5 fruit fly cellular contexts compared by ENCODE assay signal in the genomic region with DNA sequence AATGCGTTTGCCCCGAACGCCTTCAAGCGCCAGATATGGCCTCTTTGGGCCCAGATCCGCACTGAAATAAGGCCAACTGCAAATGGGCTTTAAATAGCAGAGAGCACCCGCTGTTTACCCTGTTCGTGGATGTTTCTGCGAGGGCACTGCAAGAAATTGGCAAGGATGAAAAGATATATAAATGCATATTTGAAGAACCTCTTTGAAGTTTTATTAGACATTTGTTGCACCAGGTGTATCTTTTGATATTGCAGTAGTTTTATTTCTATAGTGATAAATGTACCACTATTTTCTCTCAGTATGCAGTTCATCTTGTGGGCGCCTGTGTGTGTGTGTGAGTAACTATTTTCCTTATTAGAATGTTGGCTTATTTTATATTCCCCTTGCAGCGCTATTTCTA.
TF ChIP-seq lines count a peak whose summit lies in the region.

No protein-coding gene starts in this region.

- TF ChIP-seq CTCF in whole organism, embryonic (GFP tag; optimal IDR thresholded peaks at IDR 0.05; lab: Kevin White, UChicago): no peak

TF ChIP-seq in whole organism, adult, 20 proteins besides CTCF, POLR2A, EP300 and RAD21:
- TF ChIP-seq kay (GFP tag; lab: Kevin White, UChicago; ENCODE audit: borderline replicate concordance) (no peak), toe (GFP tag; optimal IDR thresholded peaks at IDR 0.05; lab: Kevin White, UChicago) (peak; percentile 5)
TF ChIP-seq in whole organism, adult: peak in this region for 1.

TF ChIP-seq in whole organism, embryonic, 481 proteins besides CTCF, POLR2A, EP300 and RAD21 (continues in another document):
- peak; percentile 20 for TF ChIP-seq CG9727 (GFP tag; optimal IDR thresholded peaks at IDR 0.05; lab: Kevin White, UChicago)
- TF ChIP-seq CG34376 (GFP tag; optimal IDR thresholded peaks at IDR 0.05; lab: Kevin White, UChicago): no peak
- peak; percentile 67 for TF ChIP-seq ttk (GFP tag; IDR thresholded peaks at IDR 0.05; lab: Robert Waterston, UW)
- TF ChIP-seq hkb (optimal IDR thresholded peaks at IDR 0.05; lab: Kevin White, UChicago): no peak
- TF ChIP-seq hkb (GFP tag; IDR thresholded peaks at IDR 0.05; lab: Robert Waterston, UW): peak; percentile 57; the same call in 1 of the 2 replicates
- peak; percentile 8 for TF ChIP-seq tin (GFP tag; optimal IDR thresholded peaks at IDR 0.05; lab: Kevin White, UChicago)
- peak; percentile 74 for TF ChIP-seq CG6689 (GFP tag; IDR thresholded peaks at IDR 0.05; lab: Robert Waterston, UW)
- no peak for TF ChIP-seq CG9437 (GFP tag; optimal IDR thresholded peaks at IDR 0.05; lab: Kevin White, UChicago)
- peak; percentile 62; the same call in 1 of the 2 replicates for TF ChIP-seq Awh (GFP tag; IDR thresholded peaks at IDR 0.05; lab: Robert Waterston, UW)
- peak; percentile 60 for TF ChIP-seq CG3847 (GFP tag; IDR thresholded peaks at IDR 0.05; lab: Robert Waterston, UW)
- TF ChIP-seq CG12155 (GFP tag; optimal IDR thresholded peaks at IDR 0.05; lab: Kevin White, UChicago): no peak
- no peak for TF ChIP-seq D19B (GFP tag; optimal IDR thresholded peaks at IDR 0.05; lab: Kevin White, UChicago)
- TF ChIP-seq ara (GFP tag; IDR thresholded peaks at IDR 0.05; lab: Robert Waterston, UW): peak; percentile 73
- no peak for TF ChIP-seq NK7.1 (GFP tag; optimal IDR thresholded peaks at IDR 0.05; lab: Kevin White, UChicago)
- peak; percentile 75 for TF ChIP-seq CG32772 (GFP tag; IDR thresholded peaks at IDR 0.05; lab: Robert Waterston, UW)
- peak; percentile 63 for TF ChIP-seq Nf-YA (GFP tag; IDR thresholded peaks at IDR 0.05; lab: Robert Waterston, UW)
- no peak for TF ChIP-seq CG12071 (GFP tag; optimal IDR thresholded peaks at IDR 0.05; lab: Kevin White, UChicago)
- TF ChIP-seq CG43689 (GFP tag; IDR thresholded peaks at IDR 0.05; lab: Robert Waterston, UW): peak; percentile 46; the same call in 1 of the 2 replicates
- no peak for TF ChIP-seq Nf-YC (tag; optimal IDR thresholded peaks at IDR 0.05; lab: Kevin White, UChicago)
- peak; percentile 40; the same call in 1 of the 3 replicates for TF ChIP-seq CG14050 (GFP tag; IDR thresholded peaks at IDR 0.05; lab: Robert Waterston, UW)

TF ChIP-seq in whole organism, prepupa, 60 proteins besides CTCF, POLR2A, EP300 and RAD21 (continues in another document):
- TF ChIP-seq CG10631 (GFP tag; optimal IDR thresholded peaks at IDR 0.05; lab: Kevin White, UChicago) (peak; percentile 32), Sox14 (GFP tag; optimal IDR thresholded peaks at IDR 0.05; lab: Kevin White, UChicago) (peak; percentile 44), dsx (GFP tag; optimal IDR thresholded peaks at IDR 0.05; lab: Kevin White, UChicago; ENCODE audit: poor library complexity, severe bottlenecking) (peak; percentile 48), Gug (GFP tag; IDR thresholded peaks at IDR 0.05; lab: Robert Waterston, UW) (peak; percentile 60), Eip78C (GFP tag; lab: Kevin White, UChicago) (peak; percentile 90), dac (GFP tag; optimal IDR thresholded peaks at IDR 0.05; lab: Kevin White, UChicago) (no peak), CG16779 (tag; optimal IDR thresholded peaks at IDR 0.05; lab: Kevin White, UChicago) (no peak), salr (GFP tag; optimal IDR thresholded peaks at IDR 0.05; lab: Kevin White, UChicago) (peak in 1 of 2 experiments; percentile 53), topi (GFP tag; optimal IDR thresholded peaks at IDR 0.05; lab: Kevin White, UChicago) (peak; percentile 4), Ets96B (tag; optimal IDR thresholded peaks at IDR 0.05; lab: Kevin White, UChicago) (peak; percentile 47), CG4318 (GFP tag; optimal IDR thresholded peaks at IDR 0.05; lab: Kevin White, UChicago) (peak; percentile 9), lz (GFP tag; optimal IDR thresholded peaks at IDR 0.05; lab: Kevin White, UChicago) (peak; percentile 5), CG8632 (GFP tag; optimal IDR thresholded peaks at IDR 0.05; lab: Kevin White, UChicago) (peak; percentile 5), CG8319 (GFP tag; optimal IDR thresholded peaks at IDR 0.05; lab: Kevin White, UChicago) (peak; percentile 41), vri (GFP tag; optimal IDR thresholded peaks at IDR 0.05; lab: Kevin White, UChicago) (no peak), OdsH (GFP tag; optimal IDR thresholded peaks at IDR 0.05; lab: Kevin White, UChicago) (peak; percentile 46), Lpt (GFP tag; optimal IDR thresholded peaks at IDR 0.05; lab: Kevin White, UChicago) (peak; percentile 35), CG6163 (GFP tag; IDR thresholded peaks at IDR 0.05; lab: Robert Waterston, UW) (peak; percentile 85), Smox (GFP tag; optimal IDR thresholded peaks at IDR 0.05; lab: Kevin White, UChicago) (no peak), CG11902 (GFP tag; optimal IDR thresholded peaks at IDR 0.05; lab: Kevin White, UChicago) (no peak), Sox15 (GFP tag; optimal IDR thresholded peaks at IDR 0.05; lab: Kevin White, UChicago) (no peak), CG3919 (GFP tag; optimal IDR thresholded peaks at IDR 0.05; lab: Kevin White, UChicago) (peak; percentile 63)

TF ChIP-seq in whole organism, pupa, 21 proteins besides CTCF, POLR2A, EP300 and RAD21:
- TF ChIP-seq CG8301 (tag; optimal IDR thresholded peaks at IDR 0.05; lab: Kevin White, UChicago) (peak; percentile 62), gl (tag; optimal IDR thresholded peaks at IDR 0.05; lab: Kevin White, UChicago) (peak; percentile 18), CG17806 (tag; optimal IDR thresholded peaks at IDR 0.05; lab: Kevin White, UChicago) (no peak), EcR (GFP tag; optimal IDR thresholded peaks at IDR 0.05; lab: Kevin White, UChicago) (no peak), CG12605 (GFP tag; IDR thresholded peaks at IDR 0.05; lab: Robert Waterston, UW) (peak; percentile 79), CG13204 (GFP tag; optimal IDR thresholded peaks at IDR 0.05; lab: Kevin White, UChicago) (peak; percentile 30), CG34367 (tag; optimal IDR thresholded peaks at IDR 0.05; lab: Kevin White, UChicago) (no peak), CG14655 (GFP tag; optimal IDR thresholded peaks at IDR 0.05; lab: Kevin White, UChicago) (peak; percentile 62), Snoo (tag; optimal IDR thresholded peaks at IDR 0.05; lab: Kevin White, UChicago) (no peak), CG4496 (GFP tag; IDR thresholded peaks at IDR 0.05; lab: Robert Waterston, UW) (peak; percentile 90), CG15710 (tag; optimal IDR thresholded peaks at IDR 0.05; lab: Kevin White, UChicago) (peak; percentile 48), fd96Ca (GFP tag; IDR thresholded peaks at IDR 0.05; lab: Robert Waterston, UW) (peak; percentile 86), CG32121 (GFP tag; IDR thresholded peaks at IDR 0.05; lab: Robert Waterston, UW) (peak; percentile 75), CG8159 (tag; optimal IDR thresholded peaks at IDR 0.05; lab: Kevin White, UChicago) (peak; percentile 48), Pif1A (GFP tag; optimal IDR thresholded peaks at IDR 0.05; lab: Kevin White, UChicago) (peak; percentile 70), CG10348 (GFP tag; IDR thresholded peaks at IDR 0.05; lab: Robert Waterston, UW) (no peak), CG9948 (tag; optimal IDR thresholded peaks at IDR 0.05; lab: Kevin White, UChicago) (peak; percentile 44), Ets98B (GFP tag; IDR thresholded peaks at IDR 0.05; lab: Robert Waterston, UW) (peak; percentile 80), rn (GFP tag; IDR thresholded peaks at IDR 0.05; lab: Robert Waterston, UW) (peak; percentile 45; the same call in 1 of the 2 replicates), Pif1B (GFP tag; optimal IDR thresholded peaks at IDR 0.05; lab: Kevin White, UChicago) (peak; percentile 33), D1 (tag; optimal IDR thresholded peaks at IDR 0.05; lab: Kevin White, UChicago) (no peak)

TF ChIP-seq in whole organism, wandering third instar larva, 38 proteins besides CTCF, POLR2A, EP300 and RAD21:
- no peak for TF ChIP-seq Myc (optimal IDR thresholded peaks at IDR 0.05; lab: Kevin White, UChicago)
- no peak for TF ChIP-seq lola (GFP tag; optimal IDR thresholded peaks at IDR 0.05; lab: Kevin White, UChicago)
- TF ChIP-seq ey (GFP tag; optimal IDR thresholded peaks at IDR 0.05; lab: Kevin White, UChicago): peak; percentile 12
- TF ChIP-seq Jra (GFP tag; optimal IDR thresholded peaks at IDR 0.05; lab: Kevin White, UChicago): no peak
TF ChIP-seq in whole organism, wandering third instar larva: peak in this region for 1.
